Worm (Caenorhabditis elegans): ENCODE measurements around the gene ceh-60.

The ceh-60 gene

ce11 chrX:6520644-6521043 is 9.3 kb downstream of the ceh-60 start:
- TF ChIP-seq nhr-28 (tag; optimal IDR thresholded peaks at IDR 0.05), result no peak
- TF ChIP-seq lin-13 (tag; optimal IDR thresholded peaks at IDR 0.05), result no peak
- no peak for TF ChIP-seq hlh-1 (tag; optimal IDR thresholded peaks at IDR 0.05)

- TF ChIP-seq blmp-1 (tag; optimal IDR thresholded peaks at IDR 0.05), result peak; percentile 30
- TF ChIP-seq flh-1 (GFP tag; optimal IDR thresholded peaks at IDR 0.05), result no peak
- TF ChIP-seq elt-1 (tag; optimal IDR thresholded peaks at IDR 0.05; ENCODE audit: borderline replicate concordance, insufficient read depth), result no peak
Observed at ce11 chrX:6519946-6520345, 10.0 kb downstream of the ceh-60 start.

ce11 chrX:6519473-6519872 is 10.5 kb downstream of the ceh-60 start:
- no peak for TF ChIP-seq ceh-43 (GFP tag; optimal IDR thresholded peaks at IDR 0.05)
- TF ChIP-seq nhr-237 (tag; optimal IDR thresholded peaks at IDR 0.05), result no peak
- no peak for TF ChIP-seq mls-2 (tag; optimal IDR thresholded peaks at IDR 0.05)
- no peak for TF ChIP-seq unc-120 (tag; optimal IDR thresholded peaks at IDR 0.05; ENCODE audit: poor library complexity, severe bottlenecking)
- no peak for TF ChIP-seq zip-8 (tag; optimal IDR thresholded peaks at IDR 0.05)
- TF ChIP-seq mab-5 (tag; optimal IDR thresholded peaks at IDR 0.05), result no peak
- TF ChIP-seq hlh-1 (tag; optimal IDR thresholded peaks at IDR 0.05), result no peak
- TF ChIP-seq snpc-4 (tag; optimal IDR thresholded peaks at IDR 0.05), result no peak
- no peak for TF ChIP-seq nhr-2 (tag; optimal IDR thresholded peaks at IDR 0.05)
- no peak for TF ChIP-seq sem-2 (GFP tag; optimal IDR thresholded peaks at IDR 0.05)
- no peak for TF ChIP-seq nhr-12 (tag; optimal IDR thresholded peaks at IDR 0.05)
- no peak for TF ChIP-seq unc-62 (GFP tag; optimal IDR thresholded peaks at IDR 0.05)

ce11 chrX:6518537-6518936 is 11.4 kb downstream of the ceh-60 start, which contains the start of gene ets-4:
ets-4 (plus strand) TSS chrX:6518883.
- no peak for TF ChIP-seq tbx-8 (GFP tag; optimal IDR thresholded peaks at IDR 0.05)
- no peak for TF ChIP-seq lin-13 (tag; optimal IDR thresholded peaks at IDR 0.05)
- TF ChIP-seq lin-32 (GFP tag; optimal IDR thresholded peaks at IDR 0.05), result no peak
- no peak for TF ChIP-seq ceh-39 (tag; optimal IDR thresholded peaks at IDR 0.05)
- TF ChIP-seq unc-39 (tag; optimal IDR thresholded peaks at IDR 0.05), result no peak
- no peak for TF ChIP-seq mab-5 (tag; optimal IDR thresholded peaks at IDR 0.05)
- TF ChIP-seq sptf-1 (tag; optimal IDR thresholded peaks at IDR 0.05), result no peak
- TF ChIP-seq nhr-76 (tag; optimal IDR thresholded peaks at IDR 0.05), result no peak
- no peak for TF ChIP-seq elt-1 (tag; optimal IDR thresholded peaks at IDR 0.05; ENCODE audit: borderline replicate concordance, insufficient read depth)
- TF ChIP-seq ztf-11 (tag; optimal IDR thresholded peaks at IDR 0.05), result no peak
- no peak for TF ChIP-seq nhr-237 (tag; optimal IDR thresholded peaks at IDR 0.05)
- TF ChIP-seq nhr-28 (tag; optimal IDR thresholded peaks at IDR 0.05), result no peak
- TF ChIP-seq drap-1 (GFP tag; optimal IDR thresholded peaks at IDR 0.05), result no peak

ce11 chrX:6517025-6517770 is 12.7 kb downstream of the ceh-60 start:
- TF ChIP-seq unc-120 (tag; optimal IDR thresholded peaks at IDR 0.05; ENCODE audit: poor library complexity, severe bottlenecking) (no peak), unc-62 (GFP tag; optimal IDR thresholded peaks at IDR 0.05) (no peak), ham-2 (GFP tag; optimal IDR thresholded peaks at IDR 0.05) (no peak), ztf-11 (tag; optimal IDR thresholded peaks at IDR 0.05) (no peak), nhr-2 (tag; optimal IDR thresholded peaks at IDR 0.05) (no peak), zip-8 (tag; optimal IDR thresholded peaks at IDR 0.05) (no peak), pha-4 (tag; optimal IDR thresholded peaks at IDR 0.05) (no peak), tbx-8 (GFP tag; optimal IDR thresholded peaks at IDR 0.05) (no peak)

- TF ChIP-seq drap-1 (GFP tag; optimal IDR thresholded peaks at IDR 0.05) (no peak), ham-2 (GFP tag; optimal IDR thresholded peaks at IDR 0.05) (peak; percentile 61), blmp-1 (tag; optimal IDR thresholded peaks at IDR 0.05) (peak; percentile 90)
Observed at ce11 chrX:6515267-6515666, 14.7 kb downstream of the ceh-60 start.

ce11 chrX:6514466-6514865 is 15.5 kb downstream of the ceh-60 start:
- TF ChIP-seq flh-1 (GFP tag; optimal IDR thresholded peaks at IDR 0.05), result no peak
- peak; percentile 65 for TF ChIP-seq elt-3 (tag; optimal IDR thresholded peaks at IDR 0.05)
- no peak for TF ChIP-seq snpc-4 (tag; optimal IDR thresholded peaks at IDR 0.05)

All from whole organism, mixed stage, embryonic.